Worm (Caenorhabditis elegans): ENCODE results near the gene F08C6.18.

Gene F08C6.18

DNA sequence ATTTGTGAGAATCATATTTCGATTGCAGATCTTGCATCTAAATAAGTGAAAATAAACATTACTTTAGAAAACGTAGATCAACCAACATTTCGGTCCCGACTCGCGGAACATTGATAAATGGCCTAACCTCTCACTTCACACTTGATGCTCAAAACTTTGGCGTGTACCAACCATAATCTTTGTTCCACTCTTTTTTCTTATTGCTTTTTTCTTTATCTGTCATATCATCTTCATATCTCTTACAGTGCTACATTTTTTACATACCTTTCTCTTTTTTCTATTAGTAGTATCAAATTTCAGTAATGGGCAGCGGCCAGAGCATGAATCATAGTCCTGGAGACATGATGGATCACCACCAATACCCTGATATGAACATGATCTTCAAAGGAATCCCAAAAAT, 48.2 kb downstream of the F08C6.18 start, which contains the start of gene F46C8.3:
Gene F46C8.3, plus strand, starts transcription at position 301 of the 400 bp plus-strand sequence.
- TF ChIP-seq efl-1 (optimal IDR thresholded peaks at IDR 0.05) (no peak), efl-1 (GFP tag; optimal IDR thresholded peaks at IDR 0.05 in 1 of 2) (peak in 1 of 2 experiments; percentile 56), mdl-1 (tag; optimal IDR thresholded peaks at IDR 0.05) (no peak), snpc-4 (tag; optimal IDR thresholded peaks at IDR 0.05) (no peak)

DNA sequence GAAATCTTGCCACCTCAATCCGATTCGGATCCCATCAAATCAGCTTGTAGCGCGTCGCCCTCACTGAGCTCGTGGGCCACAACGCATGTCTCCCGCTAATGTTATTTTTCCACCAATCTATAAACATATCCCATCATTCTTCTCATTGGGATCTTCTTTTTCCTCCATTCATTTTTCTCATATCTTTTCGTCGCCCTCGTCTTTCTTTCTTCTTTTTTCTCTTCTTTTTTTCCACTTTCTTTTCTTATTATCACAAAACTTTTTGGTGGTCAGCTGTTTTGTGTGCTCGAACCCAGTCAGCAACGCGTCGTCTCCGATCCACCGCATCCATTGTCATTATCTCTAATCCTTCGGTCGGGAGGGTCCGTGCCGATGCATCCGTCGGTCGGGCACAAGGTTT, 49.6 kb downstream of the F08C6.18 start:
- TF ChIP-seq fkh-4 (tag; optimal IDR thresholded peaks at IDR 0.05; ENCODE audit: borderline replicate concordance) (no peak), mdl-1 (tag; optimal IDR thresholded peaks at IDR 0.05) (no peak), ces-1 (GFP tag; optimal IDR thresholded peaks at IDR 0.05) (no peak), zip-4 (GFP tag; optimal IDR thresholded peaks at IDR 0.05) (no peak), nhr-84 (tag; optimal IDR thresholded peaks at IDR 0.05) (no peak), nhr-28 (tag; optimal IDR thresholded peaks at IDR 0.05) (no peak), vab-15 (tag; optimal IDR thresholded peaks at IDR 0.05) (no peak), nhr-19 (GFP tag; conservative IDR thresholded peaks at IDR 0.05) (peak; percentile 36), ztf-11 (tag; optimal IDR thresholded peaks at IDR 0.05) (no peak), swsn-7 (tag; optimal IDR thresholded peaks at IDR 0.05) (no peak), nhr-12 (tag; optimal IDR thresholded peaks at IDR 0.05) (no peak), nhr-76 (tag; optimal IDR thresholded peaks at IDR 0.05) (no peak), nhr-237 (tag; optimal IDR thresholded peaks at IDR 0.05) (no peak), dpl-1 (GFP tag; optimal IDR thresholded peaks at IDR 0.05) (no peak), lsy-2 (tag; optimal IDR thresholded peaks at IDR 0.05) (peak in 1 of 2 experiments; percentile 32), sup-37 (GFP tag; optimal IDR thresholded peaks at IDR 0.05) (no peak), nhr-71 (tag; optimal IDR thresholded peaks at IDR 0.05) (peak; percentile 82), hlh-17 (GFP tag; optimal IDR thresholded peaks at IDR 0.05; ENCODE audit: borderline replicate concordance) (no peak), ceh-90 (tag; optimal IDR thresholded peaks at IDR 0.05) (no peak), egl-13 (tag; optimal IDR thresholded peaks at IDR 0.05) (no peak), mab-9 (GFP tag; IDR thresholded peaks at IDR 0.05) (no peak), unc-62 (GFP tag; optimal IDR thresholded peaks at IDR 0.05) (no peak), C16A3.4 (tag; optimal IDR thresholded peaks at IDR 0.05) (no peak), xbp-1 (tag; optimal IDR thresholded peaks at IDR 0.05) (no peak), isw-1 (GFP tag; IDR thresholded peaks at IDR 0.05) (no peak), nhr-90 (tag; optimal IDR thresholded peaks at IDR 0.05; ENCODE audit: poor library complexity) (no peak), rnt-1 (tag; optimal IDR thresholded peaks at IDR 0.05) (peak; percentile 73), lin-35 (GFP tag; optimal IDR thresholded peaks at IDR 0.05) (no peak), hpl-2 (GFP tag; optimal IDR thresholded peaks at IDR 0.05) (no peak), lin-15B (tag; optimal IDR thresholded peaks at IDR 0.05) (no peak), unc-98 (GFP tag; IDR thresholded peaks at IDR 0.05) (no peak), snu-23 (GFP tag; optimal IDR thresholded peaks at IDR 0.05) (peak; percentile 37), skn-1 (tag; optimal IDR thresholded peaks at IDR 0.05) (no peak), dsc-1 (tag; optimal IDR thresholded peaks at IDR 0.05) (no peak), sox-4 (tag; optimal IDR thresholded peaks at IDR 0.05) (no peak), lir-3 (tag; optimal IDR thresholded peaks at IDR 0.05; ENCODE audit: poor library complexity) (no peak), egl-27 (tag; optimal IDR thresholded peaks at IDR 0.05) (no peak), pax-3 (tag; optimal IDR thresholded peaks at IDR 0.05) (no peak), sptf-1 (tag; optimal IDR thresholded peaks at IDR 0.05) (no peak), hlh-4 (tag; optimal IDR thresholded peaks at IDR 0.05) (no peak), C04F5.9 (tag; optimal IDR thresholded peaks at IDR 0.05) (no peak), ceh-63 (GFP tag; optimal IDR thresholded peaks at IDR 0.05) (no peak), grh-1 (GFP tag; IDR thresholded peaks at IDR 0.05) (no peak), blmp-1 (tag; optimal IDR thresholded peaks at IDR 0.05) (no peak), efl-3 (GFP tag; optimal IDR thresholded peaks at IDR 0.05) (no peak), alr-1 (tag; optimal IDR thresholded peaks at IDR 0.05; ENCODE audit: borderline replicate concordance) (no peak), tlp-1 (tag; optimal IDR thresholded peaks at IDR 0.05) (no peak), lin-14 (GFP tag; optimal IDR thresholded peaks at IDR 0.05) (peak; percentile 82)
